Worm (Caenorhabditis elegans) whole organism, L1 larva: Measurements from ENCODE around the gene srd-35.

Source experiments
- C16A3.4 ChIP-seq: fragments of 150-350 bp; optimal IDR thresholded peaks from 2 replicates; lab custom pipeline; 2014; ENCODE audit warnings: missing biosample characterization, missing genetic modification characterization
- F16B12.6 ChIP-seq: fragments of 150-350 bp; optimal IDR thresholded peaks from 2 replicates; lab custom pipeline; 2014; ENCODE audit warnings: missing biosample characterization, missing genetic modification characterization
- blmp-1 ChIP-seq: fragments of 150-350 bp; optimal IDR thresholded peaks from 2 replicates; lab custom pipeline; 2014; ENCODE audit warnings: missing biosample characterization, missing genetic modification characterization
- ceh-63 ChIP-seq: fragments of 200-800 bp; sonication (Bioruptor generic); optimal IDR thresholded peaks from 2 replicates; lab custom pipeline; 2018; ENCODE audit warnings: mild to moderate bottlenecking, missing genetic modification characterization, missing compliant biosample characterization
- ceh-82 ChIP-seq, 3 experiments: fragments of 150-350 bp in 1 of 3; sonication (generic microtip) in 2 of 3; optimal IDR thresholded peaks; 2 replicates each; lab custom pipeline; 2014 to 2017; ENCODE audit warnings: missing biosample characterization in 3 of 3, missing genetic modification characterization in 3 of 3
- ceh-88 ChIP-seq: fragments of 200-800 bp; sonication (Bioruptor generic); IDR thresholded peaks from 2 replicates; pipeline ENCODE4 v1.3.6; 2022; ENCODE audit warnings: missing genetic modification characterization, missing compliant biosample characterization
- dpl-1 ChIP-seq, 3 experiments: fragments of 150-350 bp in 2 of 3; sonication (generic microtip) in 1 of 3; optimal IDR thresholded peaks; 2 replicates each; lab custom pipeline; 2014 to 2017; ENCODE audit warnings: missing biosample characterization in 3 of 3, missing genetic modification characterization in 3 of 3, missing genetic modification reagents in 3 of 3
- dsc-1 ChIP-seq: sonication (generic microtip); optimal IDR thresholded peaks from 2 replicates; lab custom pipeline; 2016; ENCODE audit warnings: mild to moderate bottlenecking, missing genetic modification characterization, missing compliant biosample characterization
- efl-1 ChIP-seq, 4 experiments: fragments of 150-350 bp; optimal IDR thresholded peaks in 3 of 4; peaks in 1 of 4; 1 replicate in 1 of 4; 2 replicates in 3 of 4; lab custom pipeline; 2014; ENCODE audit warnings: missing biosample characterization in 2 of 4, missing genetic modification characterization in 2 of 4, missing genetic modification reagents in 2 of 4
- egl-13 ChIP-seq: sonication (generic microtip); optimal IDR thresholded peaks from 2 replicates; lab custom pipeline; 2016; ENCODE audit warnings: missing genotype, missing genetic modification reagents, missing genetic modification characterization, missing compliant biosample characterization
- elt-2 ChIP-seq: sonication (generic microtip); optimal IDR thresholded peaks from 2 replicates; lab custom pipeline; 2016; ENCODE audit warnings: missing genetic modification characterization, mild to moderate bottlenecking, inconsistent platforms, missing compliant biosample characterization, missing genetic modification reagents
- elt-3 ChIP-seq, 6 experiments: fragments of 150-350 bp in 1 of 6; sonication (generic microtip); optimal IDR thresholded peaks; 2 replicates each; lab custom pipeline; 2017 to 2018; ENCODE audit warnings: missing biosample characterization in 6 of 6, missing genetic modification characterization in 6 of 6, inconsistent platforms in 1 of 6
- fkh-10 ChIP-seq: sonication (generic microtip); optimal IDR thresholded peaks from 2 replicates; lab custom pipeline; 2017; ENCODE audit warnings: missing biosample characterization, missing genetic modification reagents, missing genetic modification characterization
- fkh-8 ChIP-seq: sonication (generic microtip); optimal IDR thresholded peaks from 2 replicates; lab custom pipeline; 2016; ENCODE audit warnings: mild to moderate bottlenecking, missing genetic modification characterization, missing compliant biosample characterization
- irx-1 ChIP-seq: sonication (generic microtip); optimal IDR thresholded peaks from 2 replicates; lab custom pipeline; 2016; ENCODE audit warnings: missing genetic modification characterization, missing compliant biosample characterization
- isw-1 ChIP-seq: fragments of 200-800 bp; sonication (Bioruptor generic); IDR thresholded peaks from 2 replicates; pipeline ENCODE4 v1.3.6; 2022; ENCODE audit warnings: missing genetic modification characterization, missing compliant biosample characterization
- lin-14 ChIP-seq: fragments of 200-800 bp; sonication (Bioruptor generic); optimal IDR thresholded peaks from 2 replicates; lab custom pipeline; 2018; ENCODE audit warnings: mild to moderate bottlenecking, missing genetic modification characterization, moderate library complexity, missing compliant biosample characterization
- lin-15B ChIP-seq: fragments of 150-350 bp; sonication (generic microtip); optimal IDR thresholded peaks from 3 replicates; lab custom pipeline; 2014; ENCODE audit warnings: missing biosample characterization, missing genetic modification characterization
- lin-35 ChIP-seq, 2 experiments: fragments of 150-350 bp; optimal IDR thresholded peaks; 2 replicates each; lab custom pipeline; 2014; ENCODE audit warnings: missing biosample characterization in 2 of 2, missing genetic modification characterization in 2 of 2, missing genetic modification reagents in 2 of 2
- lsy-2 ChIP-seq, 2 experiments: fragments of 150-350 bp; optimal IDR thresholded peaks; 2 replicates each; lab custom pipeline; 2014; ENCODE audit warnings: missing biosample characterization in 2 of 2, missing genetic modification characterization in 2 of 2
- mab-9 ChIP-seq: fragments of 200-800 bp; sonication (Bioruptor generic); IDR thresholded peaks from 2 replicates; pipeline ENCODE4 v1.3.6; 2022; ENCODE audit warnings: missing genetic modification reagents, missing genetic modification characterization, missing compliant biosample characterization
- mdl-1 ChIP-seq, 2 experiments: fragments of 150-350 bp; optimal IDR thresholded peaks; 2 replicates each; lab custom pipeline; 2014 to 2017; ENCODE audit warnings: missing biosample characterization in 2 of 2, missing genetic modification characterization in 2 of 2, inconsistent platforms in 1 of 2
- mep-1 ChIP-seq: fragments of 150-350 bp; optimal IDR thresholded peaks from 2 replicates; lab custom pipeline; 2014; ENCODE audit warnings: missing biosample characterization, missing genetic modification characterization
- nhr-11 ChIP-seq: fragments of 150-350 bp; optimal IDR thresholded peaks from 2 replicates; lab custom pipeline; 2014; ENCODE audit warnings: missing biosample characterization, missing genetic modification characterization
- nhr-19 ChIP-seq: fragments of 200-800 bp; sonication (Bioruptor generic); conservative IDR thresholded peaks from 2 replicates; pipeline ENCODE4 v1.3.6; 2022; ENCODE audit warnings: missing genetic modification characterization, missing compliant biosample characterization
- nhr-20 ChIP-seq: sonication (generic microtip); optimal IDR thresholded peaks from 2 replicates; lab custom pipeline; 2016; ENCODE audit warnings: mild to moderate bottlenecking, missing genetic modification characterization, missing compliant biosample characterization
- nhr-47 ChIP-seq: sonication (generic microtip); optimal IDR thresholded peaks from 2 replicates; lab custom pipeline; 2016; ENCODE audit warnings: mild to moderate bottlenecking, missing genetic modification characterization, moderate library complexity, missing compliant biosample characterization
- nhr-71 ChIP-seq: sonication (generic microtip); optimal IDR thresholded peaks from 2 replicates; lab custom pipeline; 2016; ENCODE audit warnings: mild to moderate bottlenecking, missing genetic modification characterization, moderate library complexity, missing compliant biosample characterization
- nhr-76 ChIP-seq: sonication (generic microtip); optimal IDR thresholded peaks from 2 replicates; lab custom pipeline; 2017; ENCODE audit warnings: missing biosample characterization, missing genetic modification characterization
- nhr-85 ChIP-seq: sonication (generic microtip); peaks from one replicate; lab custom pipeline; 2016; ENCODE audit warnings: missing genetic modification characterization, inconsistent platforms, missing compliant biosample characterization
- nhr-90 ChIP-seq: sonication (generic microtip); optimal IDR thresholded peaks from 2 replicates; lab custom pipeline; 2016; ENCODE audit warnings: mild to moderate bottlenecking, missing genetic modification characterization, missing compliant biosample characterization; ENCODE audit not compliant: poor library complexity
- pax-3 ChIP-seq: fragments of 200-800 bp; sonication (Bioruptor generic); optimal IDR thresholded peaks from 2 replicates; lab custom pipeline; 2018; ENCODE audit warnings: mild to moderate bottlenecking, missing genetic modification characterization, moderate library complexity, missing compliant biosample characterization
- rnt-1 ChIP-seq: sonication (generic microtip); optimal IDR thresholded peaks from 2 replicates; lab custom pipeline; 2016; ENCODE audit warnings: mild to moderate bottlenecking, missing genetic modification characterization, moderate library complexity, missing compliant biosample characterization
- snpc-4 ChIP-seq: fragments of 150-350 bp; optimal IDR thresholded peaks from 2 replicates; lab custom pipeline; 2014; ENCODE audit warnings: missing biosample characterization, missing genetic modification characterization
- snu-23 ChIP-seq: sonication (generic microtip); optimal IDR thresholded peaks from 2 replicates; lab custom pipeline; 2016; ENCODE audit warnings: missing genetic modification characterization, missing compliant biosample characterization
- swsn-7 ChIP-seq: sonication (generic microtip); optimal IDR thresholded peaks from 2 replicates; lab custom pipeline; 2016; ENCODE audit warnings: missing genetic modification characterization, missing compliant biosample characterization
- tbx-2 ChIP-seq: sonication (generic microtip); optimal IDR thresholded peaks from 2 replicates; lab custom pipeline; 2016; ENCODE audit warnings: missing genetic modification characterization, missing compliant biosample characterization
- unc-130 ChIP-seq: fragments of 150-350 bp; optimal IDR thresholded peaks from 2 replicates; lab custom pipeline; 2017; ENCODE audit warnings: missing biosample characterization, missing genetic modification characterization, inconsistent platforms
- unc-86 ChIP-seq: sonication (generic microtip); optimal IDR thresholded peaks from 2 replicates; lab custom pipeline; 2016; ENCODE audit warnings: missing genetic modification characterization, missing compliant biosample characterization
- vab-15 ChIP-seq: sonication (generic microtip); optimal IDR thresholded peaks from 2 replicates; lab custom pipeline; 2017; ENCODE audit warnings: missing genotype, mild to moderate bottlenecking, missing genetic modification characterization, missing compliant biosample characterization
- xbp-1 ChIP-seq: sonication (generic microtip); optimal IDR thresholded peaks from 2 replicates; lab custom pipeline; 2016; ENCODE audit warnings: missing genetic modification characterization, missing compliant biosample characterization
- zip-4 ChIP-seq: fragments of 200-800 bp; sonication (Bioruptor generic); optimal IDR thresholded peaks from 2 replicates; lab custom pipeline; 2018; ENCODE audit warnings: mild to moderate bottlenecking, missing genetic modification characterization, moderate library complexity, missing compliant biosample characterization
- ztf-4 ChIP-seq: fragments of 150-350 bp; optimal IDR thresholded peaks from 2 replicates; lab custom pipeline; 2014; ENCODE audit warnings: missing biosample characterization, missing genetic modification characterization

Gene srd-35

ce11 chrV:12967925-12968327 lies 3.8 kb downstream of the srd-35 start, which contains the start of gene R186.8:
R186.8 (minus strand) TSS chrV:12967982.
- TF ChIP-seq nhr-85 (tag; lab: Kevin White, UChicago) = peak; percentile 90
- TF ChIP-seq F16B12.6 (tag; lab: Kevin White, UChicago) = peak; percentile 78
- TF ChIP-seq elt-3 (tag; optimal IDR thresholded peaks at IDR 0.05; lab: Kevin White, UChicago) = peak in 1 of 6 experiments; percentile 28
- TF ChIP-seq fkh-10 (GFP tag; lab: Kevin White, UChicago) = peak; percentile 24
- TF ChIP-seq egl-13 (tag; lab: Kevin White, UChicago) = peak; percentile 16
- peak; percentile 48 for TF ChIP-seq irx-1 (tag; lab: Kevin White, UChicago)
- TF ChIP-seq efl-1 (optimal IDR thresholded peaks at IDR 0.05; lab: Kevin White, UChicago) = peak; percentile 53 to 62
- peak; percentile 42 to 95 for TF ChIP-seq efl-1 (GFP tag; optimal IDR thresholded peaks at IDR 0.05 in 1 of 2; lab: Kevin White, UChicago)
- peak; percentile 20 for TF ChIP-seq zip-4 (GFP tag; lab: Kevin White, UChicago)
- peak; percentile 71 for TF ChIP-seq isw-1 (GFP tag; lab: Robert Waterston, UW)
- TF ChIP-seq mab-9 (GFP tag; lab: Robert Waterston, UW) = 0 out of 2 replicates have a peak, but pooled peaks have one; percentile 9
- peak; percentile 75 for TF ChIP-seq vab-15 (tag; lab: Kevin White, UChicago)
- TF ChIP-seq ceh-88 (GFP tag; lab: Robert Waterston, UW) = peak; percentile 78
- TF ChIP-seq elt-2 (tag; lab: Kevin White, UChicago) = peak; percentile 10
- peak; percentile 85 for TF ChIP-seq nhr-71 (tag; lab: Kevin White, UChicago)
- TF ChIP-seq unc-130 = peak; percentile 17
- peak in 1 of 3 experiments; percentile 51 for TF ChIP-seq ceh-82 (tag; optimal IDR thresholded peaks at IDR 0.05; lab: Kevin White, UChicago)
- TF ChIP-seq ztf-4 (tag; lab: Kevin White, UChicago) = peak; percentile 13
- TF ChIP-seq dsc-1 = peak; percentile 37
- TF ChIP-seq pax-3 (tag; lab: Kevin White, UChicago) = peak; percentile 78
- TF ChIP-seq xbp-1 = peak; percentile 76
- peak; percentile 80 for TF ChIP-seq lin-14 (GFP tag; lab: Kevin White, UChicago)
- peak; percentile 49 for TF ChIP-seq rnt-1 (tag; lab: Kevin White, UChicago)
- peak; percentile 5 for TF ChIP-seq unc-86
- TF ChIP-seq mep-1 = peak; percentile 49
- TF ChIP-seq tbx-2 (tag; lab: Kevin White, UChicago) = peak; percentile 70
- TF ChIP-seq lin-15B (tag; lab: Kevin White, UChicago) = peak; percentile 62
- peak; percentile 85 for TF ChIP-seq nhr-19 (GFP tag; lab: Robert Waterston, UW)
- TF ChIP-seq fkh-8 (tag; lab: Kevin White, UChicago) = peak; percentile 71
- peak; percentile 8 to 69 (median 58) for TF ChIP-seq dpl-1 (GFP tag; optimal IDR thresholded peaks at IDR 0.05; lab: Kevin White, UChicago)
- TF ChIP-seq mdl-1 (tag; optimal IDR thresholded peaks at IDR 0.05; lab: Kevin White, UChicago) = peak in 1 of 2 experiments; percentile 24
- peak; percentile 78 for TF ChIP-seq nhr-47
- TF ChIP-seq nhr-20 (tag; lab: Kevin White, UChicago) = peak; percentile 78
- TF ChIP-seq C16A3.4 (tag; lab: Kevin White, UChicago) = peak; percentile 33
- peak; percentile 67 for TF ChIP-seq swsn-7 (tag; lab: Kevin White, UChicago)
- TF ChIP-seq snu-23 (GFP tag; lab: Kevin White, UChicago) = peak; percentile 82
- TF ChIP-seq nhr-90 (tag; lab: Kevin White, UChicago) = peak; percentile 71
- peak; percentile 72 to 91 for TF ChIP-seq lsy-2 (tag; optimal IDR thresholded peaks at IDR 0.05; lab: Kevin White, UChicago)
- TF ChIP-seq blmp-1 (tag; lab: Kevin White, UChicago) = peak; percentile 7
- peak; percentile 54 to 55 for TF ChIP-seq lin-35 (GFP tag; optimal IDR thresholded peaks at IDR 0.05; lab: Kevin White, UChicago)

- TF ChIP-seq snu-23 (GFP tag; lab: Kevin White, UChicago) (no peak), nhr-11 (tag; lab: Kevin White, UChicago) (no peak), ceh-63 (GFP tag; lab: Kevin White, UChicago) (no peak), snpc-4 (tag; lab: Kevin White, UChicago) (no peak), nhr-20 (tag; lab: Kevin White, UChicago) (no peak), nhr-76 (tag; lab: Kevin White, UChicago) (no peak), lin-14 (GFP tag; lab: Kevin White, UChicago) (no peak)
Observed at ce11 chrV:12968555-12968954, 4.4 kb downstream of the srd-35 start, which contains the start of gene lin-46. lin-46 (plus strand) TSS chrV:12968855.
